Worm (Caenorhabditis elegans): ENCODE results near the gene F09G8.5.
A peak's percentile ranks its signal among the peaks of the same experiment; 100 is the strongest.

Gene F09G8.5

ce11 chrIII:8227511-8227910 is 27.3 kb upstream of the F09G8.5 start, which contains the start of gene fbxl-1 (continued):
- TF ChIP-seq nhr-76 (tag; optimal IDR thresholded peaks at IDR 0.05) (no peak), F16B12.6 (tag; optimal IDR thresholded peaks at IDR 0.05) (peak; percentile 50), fos-1 (tag; optimal IDR thresholded peaks at IDR 0.05) (peak; percentile 43), ceh-8 (GFP tag; optimal IDR thresholded peaks at IDR 0.05) (peak; percentile 29), dsc-1 (tag; optimal IDR thresholded peaks at IDR 0.05) (peak; percentile 80), zag-1 (tag; optimal IDR thresholded peaks at IDR 0.05) (no peak), lin-14 (GFP tag; optimal IDR thresholded peaks at IDR 0.05) (peak; percentile 99), swsn-7 (tag; optimal IDR thresholded peaks at IDR 0.05) (peak; percentile 77), elt-2 (tag; optimal IDR thresholded peaks at IDR 0.05) (peak; percentile 21), isw-1 (GFP tag; IDR thresholded peaks at IDR 0.05) (peak; percentile 48), aly-2 (tag; optimal IDR thresholded peaks at IDR 0.05) (no peak), fkh-4 (tag; optimal IDR thresholded peaks at IDR 0.05; ENCODE audit: borderline replicate concordance) (no peak), tbx-2 (tag; optimal IDR thresholded peaks at IDR 0.05) (peak; percentile 81), efl-1 (optimal IDR thresholded peaks at IDR 0.05) (peak; percentile 68 to 70), efl-1 (GFP tag; optimal IDR thresholded peaks at IDR 0.05 in 1 of 2) (peak; percentile 48 to 97), fkh-10 (GFP tag; optimal IDR thresholded peaks at IDR 0.05) (peak; percentile 21), pax-3 (tag; optimal IDR thresholded peaks at IDR 0.05) (peak; percentile 64)

- TF ChIP-seq nhr-85 (tag) (peak; percentile 79), lsy-2 (tag; optimal IDR thresholded peaks at IDR 0.05) (peak in 1 of 2 experiments; percentile 18), hlh-4 (tag; optimal IDR thresholded peaks at IDR 0.05) (no peak), elt-3 (tag; optimal IDR thresholded peaks at IDR 0.05) (peak in 1 of 6 experiments; percentile 39), nhr-71 (tag; optimal IDR thresholded peaks at IDR 0.05) (peak; percentile 16), mep-1 (tag; optimal IDR thresholded peaks at IDR 0.05) (peak; percentile 56), snu-23 (GFP tag; optimal IDR thresholded peaks at IDR 0.05) (peak; percentile 6), lin-13 (GFP tag; optimal IDR thresholded peaks at IDR 0.05) (peak; percentile 11), blmp-1 (tag; optimal IDR thresholded peaks at IDR 0.05) (peak; percentile 36), nhr-76 (tag; optimal IDR thresholded peaks at IDR 0.05) (no peak), jun-1 (tag; optimal IDR thresholded peaks at IDR 0.05) (no peak), lin-14 (GFP tag; optimal IDR thresholded peaks at IDR 0.05) (peak; percentile 63), efl-1 (optimal IDR thresholded peaks at IDR 0.05) (no peak), efl-1 (GFP tag; optimal IDR thresholded peaks at IDR 0.05 in 1 of 2) (peak in 1 of 2 experiments; percentile 0)
Measured at ce11 chrIII:8228916-8229315, 25.9 kb upstream of the F09G8.5 start.

- TF ChIP-seq unc-86 (tag; optimal IDR thresholded peaks at IDR 0.05) (peak; percentile 91), F16B12.6 (tag; optimal IDR thresholded peaks at IDR 0.05) (no peak), efl-1 (optimal IDR thresholded peaks at IDR 0.05) (no peak), efl-1 (GFP tag; optimal IDR thresholded peaks at IDR 0.05 in 1 of 2) (no peak), egl-13 (tag; optimal IDR thresholded peaks at IDR 0.05) (peak; percentile 76), ceh-82 (tag; optimal IDR thresholded peaks at IDR 0.05) (no peak), swsn-7 (tag; optimal IDR thresholded peaks at IDR 0.05) (peak; percentile 43), pqm-1 (tag; optimal IDR thresholded peaks at IDR 0.05) (no peak), nhr-47 (tag; optimal IDR thresholded peaks at IDR 0.05) (peak; percentile 70), zip-4 (GFP tag; optimal IDR thresholded peaks at IDR 0.05) (no peak), fkh-8 (tag; optimal IDR thresholded peaks at IDR 0.05) (peak; percentile 71), nhr-11 (tag; optimal IDR thresholded peaks at IDR 0.05) (peak; percentile 45), pax-3 (tag; optimal IDR thresholded peaks at IDR 0.05) (peak; percentile 23), nhr-71 (tag; optimal IDR thresholded peaks at IDR 0.05) (peak; percentile 73), sox-4 (tag; optimal IDR thresholded peaks at IDR 0.05) (peak; percentile 1), lin-14 (GFP tag; optimal IDR thresholded peaks at IDR 0.05) (peak; percentile 63), dsc-1 (tag; optimal IDR thresholded peaks at IDR 0.05) (peak; percentile 92), lin-39 (tag; optimal IDR thresholded peaks at IDR 0.05) (no peak), lin-13 (GFP tag; optimal IDR thresholded peaks at IDR 0.05) (no peak), ztf-4 (tag; optimal IDR thresholded peaks at IDR 0.05) (peak; percentile 45)
Measured at ce11 chrIII:8229480-8229879, 25.3 kb upstream of the F09G8.5 start.

Measured in whole organism, L1 larva.